Fruit fly (Drosophila melanogaster): ENCODE measurements around the gene rin.

rin gene

dm6 chr3R:13686371-13687211 is 39.8 kb downstream of the rin start, which contains the start of gene omd:
TSS of gene omd (minus strand) at chr3R:13687210.
- TF ChIP-seq Pif1B (GFP tag; optimal IDR thresholded peaks at IDR 0.05) (no peak), Ets98B (GFP tag; IDR thresholded peaks at IDR 0.05) (peak; percentile 54; the same call in 1 of the 2 replicates), CG4496 (GFP tag; IDR thresholded peaks at IDR 0.05) (peak; percentile 59; the same call in 1 of the 3 replicates), CG8301 (tag; optimal IDR thresholded peaks at IDR 0.05) (no peak), fd96Ca (GFP tag; IDR thresholded peaks at IDR 0.05) (peak; percentile 67; the same call in 1 of the 3 replicates), Pif1A (GFP tag; optimal IDR thresholded peaks at IDR 0.05) (peak; percentile 17), CG9948 (tag; optimal IDR thresholded peaks at IDR 0.05) (no peak), CG12605 (GFP tag; IDR thresholded peaks at IDR 0.05) (no peak), gl (tag; optimal IDR thresholded peaks at IDR 0.05) (no peak), CG15710 (tag; optimal IDR thresholded peaks at IDR 0.05) (no peak), Snoo (tag; optimal IDR thresholded peaks at IDR 0.05) (no peak), CG34367 (tag; optimal IDR thresholded peaks at IDR 0.05) (peak; percentile 12), CG10348 (GFP tag; IDR thresholded peaks at IDR 0.05) (no peak), CG32121 (GFP tag; IDR thresholded peaks at IDR 0.05) (peak; percentile 23; the same call in 1 of the 2 replicates), rn (GFP tag; IDR thresholded peaks at IDR 0.05) (no peak), CG13204 (GFP tag; optimal IDR thresholded peaks at IDR 0.05) (no peak), CG17806 (tag; optimal IDR thresholded peaks at IDR 0.05) (no peak)

- TF ChIP-seq CG12605 (GFP tag; IDR thresholded peaks at IDR 0.05) (no peak), CG14655 (GFP tag; optimal IDR thresholded peaks at IDR 0.05) (no peak), CG17806 (tag; optimal IDR thresholded peaks at IDR 0.05) (no peak), CG8301 (tag; optimal IDR thresholded peaks at IDR 0.05) (no peak), Pif1A (GFP tag; optimal IDR thresholded peaks at IDR 0.05) (no peak), Ets98B (GFP tag; IDR thresholded peaks at IDR 0.05) (no peak), fd96Ca (GFP tag; IDR thresholded peaks at IDR 0.05) (no peak), CG34367 (tag; optimal IDR thresholded peaks at IDR 0.05) (no peak), gl (tag; optimal IDR thresholded peaks at IDR 0.05) (no peak), CG4496 (GFP tag; IDR thresholded peaks at IDR 0.05) (no peak), D1 (tag; optimal IDR thresholded peaks at IDR 0.05) (no peak), CG13204 (GFP tag; optimal IDR thresholded peaks at IDR 0.05) (no peak), rn (GFP tag; IDR thresholded peaks at IDR 0.05) (no peak), Snoo (tag; optimal IDR thresholded peaks at IDR 0.05) (no peak), CG10348 (GFP tag; IDR thresholded peaks at IDR 0.05) (no peak), Pif1B (GFP tag; optimal IDR thresholded peaks at IDR 0.05) (no peak), CG9948 (tag; optimal IDR thresholded peaks at IDR 0.05) (no peak), EcR (GFP tag; optimal IDR thresholded peaks at IDR 0.05) (no peak), CG15710 (tag; optimal IDR thresholded peaks at IDR 0.05) (no peak)
Observed at dm6 chr3R:13693753-13694152, 46.9 kb downstream of the rin start, which contains the start of gene CG14367. TSS of gene CG14367 (plus strand) at chr3R:13694053.

- TF ChIP-seq CG4496 (GFP tag; IDR thresholded peaks at IDR 0.05) = no peak
Observed at dm6 chr3R:13699350-13699749, 52.5 kb downstream of the rin start.

dm6 chr3R:13700192-13700591 is 53.4 kb downstream of the rin start, which contains the start of gene ninaB:
TSS of gene ninaB (plus strand) at chr3R:13700565.
- TF ChIP-seq gl (tag; optimal IDR thresholded peaks at IDR 0.05) = no peak
- no peak for TF ChIP-seq EcR (GFP tag; optimal IDR thresholded peaks at IDR 0.05)
- TF ChIP-seq CG4496 (GFP tag; IDR thresholded peaks at IDR 0.05) = no peak
- TF ChIP-seq Pif1B (GFP tag; optimal IDR thresholded peaks at IDR 0.05) = no peak
- no peak for TF ChIP-seq Pif1A (GFP tag; optimal IDR thresholded peaks at IDR 0.05)
- no peak for TF ChIP-seq fd96Ca (GFP tag; IDR thresholded peaks at IDR 0.05)

dm6 chr3R:13700738-13701137 is 53.9 kb downstream of the rin start, which contains the start of gene f-cup:
TSS of gene f-cup (minus strand) at chr3R:13700838.
- no peak for TF ChIP-seq Snoo (tag; optimal IDR thresholded peaks at IDR 0.05)
- no peak for TF ChIP-seq Pif1B (GFP tag; optimal IDR thresholded peaks at IDR 0.05)
- no peak for TF ChIP-seq CG34367 (tag; optimal IDR thresholded peaks at IDR 0.05)
- no peak for TF ChIP-seq CG9948 (tag; optimal IDR thresholded peaks at IDR 0.05)
- TF ChIP-seq CG8301 (tag; optimal IDR thresholded peaks at IDR 0.05) = no peak

Measured in whole organism, pupa.